Worm (Caenorhabditis elegans) whole organism, L1 larva: ENCODE measurements around the gene W03F9.9.

Experiments used
- efl-1 ChIP-seq, 4 experiments: fragments of 150-350 bp; optimal IDR thresholded peaks in 3 of 4; peaks in 1 of 4; 1 replicate in 1 of 4; 2 replicates in 3 of 4; lab custom pipeline; 2014; ENCODE audit warnings: missing biosample characterization in 2 of 4, missing genetic modification characterization in 2 of 4, missing genetic modification reagents in 2 of 4
- fkh-10 ChIP-seq: sonication (generic microtip); optimal IDR thresholded peaks from 2 replicates; lab custom pipeline; 2017; ENCODE audit warnings: missing biosample characterization, missing genetic modification reagents, missing genetic modification characterization
- nhr-28 ChIP-seq: fragments of 150-350 bp; optimal IDR thresholded peaks from 2 replicates; lab custom pipeline; 2014; ENCODE audit warnings: missing biosample characterization, missing genetic modification characterization

DNA sequence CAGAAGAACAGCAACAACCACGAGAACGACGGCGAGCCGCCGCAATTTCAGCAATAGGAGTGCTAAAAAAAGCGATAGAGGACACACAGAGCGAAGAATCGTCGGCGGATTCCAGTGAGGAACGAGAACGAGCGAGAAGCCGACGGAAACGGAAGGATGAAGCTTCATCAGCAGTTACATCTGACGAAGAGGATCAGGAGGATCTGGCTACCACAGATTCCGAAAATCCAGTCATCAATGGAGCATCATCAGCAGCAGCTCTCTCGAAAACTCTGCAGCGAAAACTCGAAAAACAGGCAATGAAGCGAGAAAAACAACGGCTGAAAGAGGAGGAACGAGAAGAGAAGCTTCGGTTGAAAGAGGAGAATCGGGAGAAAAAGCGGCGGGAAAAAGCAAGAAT, 50.7 kb downstream of the W03F9.9 start:
- no peak for TF ChIP-seq nhr-28
- no peak for TF ChIP-seq efl-1 (optimal IDR thresholded peaks at IDR 0.05; lab: Kevin White, UChicago)
- TF ChIP-seq efl-1 (GFP tag; optimal IDR thresholded peaks at IDR 0.05 in 1 of 2; lab: Kevin White, UChicago) = peak in 1 of 2 experiments; percentile 52
- no peak for TF ChIP-seq fkh-10 (GFP tag; lab: Kevin White, UChicago)
